Fruit fly (Drosophila melanogaster) whole organism, prepupa: ENCODE measurements around the gene CG34367.

Experiments
- CG6276 ChIP-seq: fragments of 200-800 bp; sonication (Bioruptor generic); optimal IDR thresholded peaks from 2 replicates; lab custom pipeline; 2017; ENCODE audit warnings: missing biosample characterization, mild to moderate bottlenecking, missing genetic modification characterization
- CG6792 ChIP-seq: fragments of 200-800 bp; sonication (Bioruptor generic); optimal IDR thresholded peaks from 3 replicates; lab custom pipeline; 2016; ENCODE audit warnings: missing biosample characterization, missing genetic modification characterization
- Hr39 ChIP-seq: fragments of 200-800 bp; sonication (Bioruptor generic); optimal IDR thresholded peaks from 2 replicates; lab custom pipeline; 2016; ENCODE audit warnings: missing biosample characterization, missing genetic modification characterization
- Met ChIP-seq: fragments of 200-800 bp; sonication (Bioruptor generic); optimal IDR thresholded peaks from 3 replicates; lab custom pipeline; 2016; ENCODE audit warnings: missing biosample characterization, missing genetic modification characterization
- Smox ChIP-seq: fragments of 200-800 bp; sonication (Bioruptor generic); optimal IDR thresholded peaks from 3 replicates; lab custom pipeline; 2016; ENCODE audit warnings: missing biosample characterization, missing genetic modification characterization
- Sox14 ChIP-seq: fragments of 200-800 bp; sonication (Bioruptor generic); optimal IDR thresholded peaks from 3 replicates; lab custom pipeline; 2016; ENCODE audit warnings: missing biosample characterization, missing genetic modification characterization
- Sox15 ChIP-seq: fragments of 200-800 bp; sonication (Bioruptor generic); optimal IDR thresholded peaks from 3 replicates; lab custom pipeline; 2016; ENCODE audit warnings: missing biosample characterization, missing genetic modification characterization
- achi ChIP-seq: fragments of 200-800 bp; sonication (Bioruptor generic); optimal IDR thresholded peaks from 3 replicates; lab custom pipeline; 2016; ENCODE audit warnings: missing biosample characterization, missing genetic modification characterization
- pdm3 ChIP-seq: fragments of 200-800 bp; sonication (Bioruptor generic); optimal IDR thresholded peaks from 3 replicates; lab custom pipeline; 2016; ENCODE audit warnings: missing biosample characterization, missing genetic modification characterization
- vri ChIP-seq: fragments of 200-800 bp; sonication (Bioruptor generic); optimal IDR thresholded peaks from 3 replicates; lab custom pipeline; 2016; ENCODE audit warnings: missing biosample characterization, mild to moderate bottlenecking, missing genetic modification characterization

DNA sequence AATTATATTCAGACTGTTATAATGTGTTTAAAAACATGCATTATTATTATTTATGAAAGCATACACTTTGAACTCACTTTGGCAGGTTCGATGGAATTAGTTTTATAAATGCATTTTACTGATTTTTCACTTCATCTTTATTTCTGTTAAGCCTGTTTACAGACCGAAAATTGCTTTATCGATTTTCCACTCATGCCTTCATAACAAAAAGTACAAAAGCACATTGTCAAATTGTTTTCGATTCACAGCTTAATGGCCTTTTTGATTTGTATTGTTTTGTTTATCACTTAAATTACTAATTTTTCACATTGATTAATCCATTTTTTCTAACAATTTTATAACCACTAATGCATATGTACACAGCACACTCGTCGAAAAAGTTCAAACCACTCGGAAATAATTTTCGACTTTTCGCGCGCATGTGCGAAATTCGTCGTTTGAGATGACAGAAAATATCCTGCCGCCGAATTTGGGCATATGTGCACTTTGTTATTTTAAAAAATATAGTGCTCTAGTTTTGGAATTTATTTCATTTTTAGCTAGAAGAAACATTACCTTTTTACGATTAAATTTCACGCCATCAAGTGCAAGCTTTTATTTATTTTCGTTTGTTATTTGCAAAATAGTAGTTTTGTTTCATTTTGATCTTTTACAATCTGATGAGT is 20.0 kb upstream of the CG34367 start, which contains the start of gene rho-5:
- TF ChIP-seq achi (no peak), CG6276 (GFP tag; lab: Kevin White, UChicago) (no peak), Met (GFP tag; lab: Kevin White, UChicago) (no peak), vri (no peak), Sox14 (no peak), CG6792 (no peak), Smox (GFP tag; lab: Kevin White, UChicago) (no peak), Sox15 (no peak), pdm3 (GFP tag; lab: Kevin White, UChicago) (no peak), Hr39 (GFP tag; lab: Kevin White, UChicago) (no peak)
